Worm (Caenorhabditis elegans): ENCODE data around the gene F10C2.5.

DNA sequence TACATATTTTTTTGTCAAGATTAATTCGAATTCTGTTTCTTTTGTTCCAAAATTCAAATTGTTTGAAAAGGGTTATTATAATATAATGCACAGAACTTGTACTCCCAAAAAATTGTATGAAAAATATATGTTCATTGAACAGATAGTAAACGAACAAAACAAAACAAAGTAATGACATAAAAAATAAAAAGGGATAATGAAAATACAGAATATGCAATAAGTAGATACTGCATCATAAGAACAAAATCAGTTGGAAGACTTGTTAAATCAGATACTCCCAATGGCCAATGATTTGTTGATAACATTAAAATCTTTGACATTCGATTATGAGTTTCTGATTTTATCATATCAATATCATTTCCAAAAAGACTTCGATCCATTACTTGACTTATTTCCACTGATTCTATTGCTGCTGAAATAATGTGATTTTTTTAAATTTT, 40.7 kb upstream of the F10C2.5 start:
- TF ChIP-seq him-1 (tag; optimal IDR thresholded peaks at IDR 0.05) (no peak), dao-5 (tag; optimal IDR thresholded peaks at IDR 0.05) (no peak), W03F9.2 (tag; optimal IDR thresholded peaks at IDR 0.05) (no peak)

All from whole organism, L4/young adult.